Fruit fly (Drosophila melanogaster) whole organism, prepupa: ENCODE results near the gene bou.

Source experiments
- Blimp-1 ChIP-seq: fragments of 200-800 bp; sonication (Bioruptor generic); optimal IDR thresholded peaks from 3 replicates; lab custom pipeline; 2017; ENCODE audit warnings: missing biosample characterization, missing genetic modification characterization, mild to moderate bottlenecking, moderate library complexity, missing genetic modification reagents
- CG10631 ChIP-seq: fragments of 200-800 bp; sonication (Bioruptor generic); optimal IDR thresholded peaks from 2 replicates; lab custom pipeline; 2016; ENCODE audit warnings: missing biosample characterization, missing genetic modification characterization
- CG10669 ChIP-seq: fragments of 200-800 bp; sonication (Bioruptor generic); optimal IDR thresholded peaks from 3 replicates; lab custom pipeline; 2018; ENCODE audit warnings: missing biosample characterization, mild to moderate bottlenecking, missing genetic modification characterization, moderate library complexity
- CG11294 ChIP-seq: fragments of 200-800 bp; sonication (Bioruptor generic); IDR thresholded peaks from 2 replicates; pipeline ENCODE4 v1.3.6; 2022; ENCODE audit warnings: missing biosample characterization, missing genetic modification characterization
- CG11762 ChIP-seq: fragments of 200-800 bp; sonication (Bioruptor generic); optimal IDR thresholded peaks from 3 replicates; lab custom pipeline; 2016; ENCODE audit warnings: missing biosample characterization, missing genetic modification characterization; ENCODE audit not compliant: insufficient read depth
- CG15336 ChIP-seq: fragments of 200-800 bp; sonication (Bioruptor generic); IDR thresholded peaks from 2 replicates; pipeline ENCODE4 v1.3.6; 2022; ENCODE audit warnings: missing biosample characterization, missing genetic modification characterization
- CG16779 ChIP-seq: fragments of 200-800 bp; sonication (Bioruptor generic); optimal IDR thresholded peaks from 3 replicates; lab custom pipeline; 2017; ENCODE audit warnings: missing biosample characterization, mild to moderate bottlenecking, missing genetic modification characterization
- CG32006 ChIP-seq: fragments of 200-800 bp; sonication (Bioruptor generic); optimal IDR thresholded peaks from 3 replicates; lab custom pipeline; 2017; ENCODE audit warnings: missing biosample characterization, mild to moderate bottlenecking, missing genetic modification characterization
- CG34406 ChIP-seq: fragments of 200-800 bp; sonication (Bioruptor generic); optimal IDR thresholded peaks from 3 replicates; lab custom pipeline; 2016; ENCODE audit warnings: missing biosample characterization, missing genetic modification characterization
- CG6163 ChIP-seq: fragments of 200-800 bp; sonication (Bioruptor generic); IDR thresholded peaks from 3 replicates; pipeline ENCODE4 v1.3.6; 2022; ENCODE audit warnings: missing biosample characterization, missing genetic modification characterization
- CG6792 ChIP-seq: fragments of 200-800 bp; sonication (Bioruptor generic); optimal IDR thresholded peaks from 3 replicates; lab custom pipeline; 2016; ENCODE audit warnings: missing biosample characterization, missing genetic modification characterization
- CG6808 ChIP-seq: fragments of 200-800 bp; sonication (Bioruptor generic); optimal IDR thresholded peaks from 3 replicates; lab custom pipeline; 2017; ENCODE audit warnings: missing biosample characterization, missing genetic modification characterization, mild to moderate bottlenecking, moderate library complexity, missing genetic modification reagents
- CG6854 ChIP-seq: fragments of 200-800 bp; sonication (Bioruptor generic); optimal IDR thresholded peaks from 2 replicates; lab custom pipeline; 2017; ENCODE audit warnings: missing biosample characterization, mild to moderate bottlenecking, missing genetic modification characterization
- CG7368 ChIP-seq: fragments of 200-800 bp; sonication (Bioruptor generic); optimal IDR thresholded peaks from 3 replicates; lab custom pipeline; 2016; ENCODE audit warnings: missing biosample characterization, missing genetic modification characterization
- CG8119 ChIP-seq: fragments of 200-800 bp; sonication (Bioruptor generic); IDR thresholded peaks from 3 replicates; pipeline ENCODE4 v1.3.6; 2022; ENCODE audit warnings: missing biosample characterization, missing genetic modification characterization
- Ets21C ChIP-seq: fragments of 200-800 bp; sonication (Bioruptor generic); optimal IDR thresholded peaks from 3 replicates; lab custom pipeline; 2016; ENCODE audit warnings: missing biosample characterization, missing genetic modification characterization
- Ets96B ChIP-seq: fragments of 200-800 bp; optimal IDR thresholded peaks from 2 replicates; lab custom pipeline; 2019; ENCODE audit warnings: missing biosample characterization, mild to moderate bottlenecking, missing genetic modification characterization, moderate library complexity
- Gug ChIP-seq: fragments of 200-800 bp; sonication (Bioruptor generic); IDR thresholded peaks from 2 replicates; pipeline ENCODE4 v1.3.6; 2022; ENCODE audit warnings: missing biosample characterization, missing genetic modification characterization
- Hr39 ChIP-seq: fragments of 200-800 bp; sonication (Bioruptor generic); optimal IDR thresholded peaks from 2 replicates; lab custom pipeline; 2016; ENCODE audit warnings: missing biosample characterization, missing genetic modification characterization
- Hr4 ChIP-seq: fragments of 200-800 bp; sonication (Bioruptor generic); optimal IDR thresholded peaks from 3 replicates; lab custom pipeline; 2016; ENCODE audit warnings: missing biosample characterization, missing genetic modification characterization
- Lpt ChIP-seq: fragments of 200-800 bp; sonication (Bioruptor generic); optimal IDR thresholded peaks from 3 replicates; lab custom pipeline; 2016; ENCODE audit warnings: missing biosample characterization, missing genetic modification characterization
- Met ChIP-seq: fragments of 200-800 bp; sonication (Bioruptor generic); optimal IDR thresholded peaks from 3 replicates; lab custom pipeline; 2016; ENCODE audit warnings: missing biosample characterization, missing genetic modification characterization
- OdsH ChIP-seq: fragments of 200-800 bp; sonication (Bioruptor generic); optimal IDR thresholded peaks from 3 replicates; lab custom pipeline; 2016; ENCODE audit warnings: missing biosample characterization, missing genetic modification characterization
- Sox14 ChIP-seq: fragments of 200-800 bp; sonication (Bioruptor generic); optimal IDR thresholded peaks from 3 replicates; lab custom pipeline; 2016; ENCODE audit warnings: missing biosample characterization, missing genetic modification characterization
- Sox15 ChIP-seq: fragments of 200-800 bp; sonication (Bioruptor generic); optimal IDR thresholded peaks from 3 replicates; lab custom pipeline; 2016; ENCODE audit warnings: missing biosample characterization, missing genetic modification characterization
- achi ChIP-seq: fragments of 200-800 bp; sonication (Bioruptor generic); optimal IDR thresholded peaks from 3 replicates; lab custom pipeline; 2016; ENCODE audit warnings: missing biosample characterization, missing genetic modification characterization
- acj6 ChIP-seq: fragments of 200-800 bp; sonication (Bioruptor generic); optimal IDR thresholded peaks from 3 replicates; lab custom pipeline; 2016; ENCODE audit warnings: missing biosample characterization, missing genetic modification characterization
- cyc ChIP-seq: fragments of 200-800 bp; sonication (Bioruptor generic); optimal IDR thresholded peaks from 3 replicates; lab custom pipeline; 2016; ENCODE audit warnings: missing biosample characterization, missing genetic modification characterization
- dac ChIP-seq: fragments of 200-800 bp; sonication (Bioruptor generic); optimal IDR thresholded peaks from 2 replicates; lab custom pipeline; 2017; ENCODE audit warnings: missing biosample characterization, mild to moderate bottlenecking, missing genetic modification characterization
- dsx ChIP-seq: fragments of 200-800 bp; optimal IDR thresholded peaks from 3 replicates; lab custom pipeline; 2019; ENCODE audit warnings: missing biosample characterization, mild to moderate bottlenecking, missing genetic modification characterization, moderate library complexity; ENCODE audit not compliant: poor library complexity, severe bottlenecking
- eg ChIP-seq: fragments of 200-800 bp; sonication (Bioruptor generic); IDR thresholded peaks from 3 replicates; pipeline ENCODE4 v1.3.6; 2022; ENCODE audit warnings: missing biosample characterization, missing genetic modification characterization
- esn ChIP-seq: fragments of 200-800 bp; sonication (Bioruptor generic); optimal IDR thresholded peaks from 2 replicates; lab custom pipeline; 2016; ENCODE audit warnings: missing biosample characterization, mild to moderate bottlenecking, missing genetic modification characterization, moderate library complexity
- fd59A ChIP-seq: fragments of 200-800 bp; sonication (Bioruptor generic); optimal IDR thresholded peaks from 2 replicates; lab custom pipeline; 2017; ENCODE audit warnings: missing biosample characterization, mild to moderate bottlenecking, missing genetic modification characterization, missing genetic modification reagents
- fd85E ChIP-seq: fragments of 200-800 bp; sonication (Bioruptor generic); optimal IDR thresholded peaks from 3 replicates; lab custom pipeline; 2016; ENCODE audit warnings: missing biosample characterization, missing genetic modification characterization
- fkh ChIP-seq: fragments of 200-800 bp; sonication (Bioruptor generic); optimal IDR thresholded peaks from 3 replicates; lab custom pipeline; 2017; ENCODE audit warnings: missing biosample characterization, mild to moderate bottlenecking, missing genetic modification characterization, moderate library complexity
- lz ChIP-seq: fragments of 200-800 bp; sonication (Bioruptor generic); optimal IDR thresholded peaks from 3 replicates; lab custom pipeline; 2016; ENCODE audit warnings: missing biosample characterization, missing genetic modification characterization
- net ChIP-seq: fragments of 200-800 bp; sonication (Bioruptor generic); optimal IDR thresholded peaks from 3 replicates; lab custom pipeline; 2016; ENCODE audit warnings: missing biosample characterization, missing genetic modification characterization
- pdm3 ChIP-seq: fragments of 200-800 bp; sonication (Bioruptor generic); optimal IDR thresholded peaks from 3 replicates; lab custom pipeline; 2016; ENCODE audit warnings: missing biosample characterization, missing genetic modification characterization
- salr ChIP-seq, 2 experiments: fragments of 200-800 bp; sonication (Bioruptor generic); optimal IDR thresholded peaks; 3 replicates each; lab custom pipeline; 2016 to 2018; ENCODE audit warnings: missing biosample characterization in 2 of 2, missing genetic modification characterization in 2 of 2, mild to moderate bottlenecking in 1 of 2
- spab ChIP-seq: fragments of 200-800 bp; sonication (Bioruptor generic); optimal IDR thresholded peaks from 2 replicates; lab custom pipeline; 2017; ENCODE audit warnings: missing biosample characterization, mild to moderate bottlenecking, missing genetic modification characterization, missing genetic modification reagents
- ss ChIP-seq, 2 experiments: fragments of 200-800 bp; sonication (Bioruptor generic); optimal IDR thresholded peaks; 2 replicates in 1 of 2; 3 replicates in 1 of 2; lab custom pipeline; 2017 to 2018; ENCODE audit warnings: mild to moderate bottlenecking in 2 of 2, missing biosample characterization in 2 of 2, missing genetic modification characterization in 2 of 2, moderate library complexity in 1 of 2
- svp ChIP-seq: fragments of 200-800 bp; sonication (Bioruptor generic); peaks from one replicate; lab custom pipeline; 2016; ENCODE audit warnings: missing biosample characterization, missing genetic modification characterization
- topi ChIP-seq: fragments of 200-800 bp; sonication (Bioruptor generic); optimal IDR thresholded peaks from 3 replicates; lab custom pipeline; 2016; ENCODE audit warnings: missing biosample characterization, missing genetic modification characterization

The bou gene

dm6 chrX:7007693-7008092 is 21.4 kb downstream of the bou start (continued):
- no peak for TF ChIP-seq Hr4 (GFP tag; lab: Kevin White, UChicago)
- no peak for TF ChIP-seq CG6854 (GFP tag; lab: Kevin White, UChicago)
- no peak for TF ChIP-seq CG11294 (GFP tag; lab: Robert Waterston, UW)
- TF ChIP-seq lz (GFP tag; lab: Kevin White, UChicago): no peak
- no peak for TF ChIP-seq CG6808
- TF ChIP-seq salr (GFP tag; optimal IDR thresholded peaks at IDR 0.05; lab: Kevin White, UChicago): no peak
- no peak for TF ChIP-seq fkh
- TF ChIP-seq fd85E (GFP tag; lab: Kevin White, UChicago): no peak
- no peak for TF ChIP-seq Ets21C (GFP tag; lab: Kevin White, UChicago)
- TF ChIP-seq Sox14: no peak
- TF ChIP-seq CG8119 (GFP tag; lab: Robert Waterston, UW): no peak
- no peak for TF ChIP-seq CG7368 (GFP tag; lab: Kevin White, UChicago)
- TF ChIP-seq achi (GFP tag; lab: Kevin White, UChicago): peak; percentile 30
- peak; percentile 6 for TF ChIP-seq CG34406 (GFP tag; lab: Kevin White, UChicago)
- TF ChIP-seq CG10631 (GFP tag; lab: Kevin White, UChicago): peak; percentile 24
- peak; percentile 6 for TF ChIP-seq dsx
- peak; percentile 26 for TF ChIP-seq svp (GFP tag; lab: Kevin White, UChicago)
- TF ChIP-seq net (GFP tag; lab: Kevin White, UChicago): peak; percentile 0
- no peak for TF ChIP-seq spab (GFP tag; lab: Kevin White, UChicago)
- TF ChIP-seq CG6163: peak; percentile 19; the same call in 1 of the 3 replicates
- peak; percentile 19 for TF ChIP-seq Hr39 (GFP tag; lab: Kevin White, UChicago)
- TF ChIP-seq OdsH (GFP tag; lab: Kevin White, UChicago): peak; percentile 26
- TF ChIP-seq eg (GFP tag; lab: Robert Waterston, UW): no peak
- peak; percentile 1 for TF ChIP-seq CG6792 (GFP tag; lab: Kevin White, UChicago)
- peak; percentile 49 for TF ChIP-seq esn
- no peak for TF ChIP-seq Lpt (GFP tag; lab: Kevin White, UChicago)
- TF ChIP-seq Ets96B (tag; lab: Kevin White, UChicago): no peak

dm6 chrX:7008102-7009087 is 22.1 kb downstream of the bou start:
- peak; percentile 77 for TF ChIP-seq CG6808
- TF ChIP-seq eg (GFP tag; lab: Robert Waterston, UW): peak; percentile 78
- peak; percentile 61 for TF ChIP-seq Lpt (GFP tag; lab: Kevin White, UChicago)
- TF ChIP-seq lz (GFP tag; lab: Kevin White, UChicago): peak; percentile 73
- peak; percentile 81 for TF ChIP-seq CG15336
- peak; percentile 75 for TF ChIP-seq CG10669 (GFP tag; lab: Kevin White, UChicago)
- TF ChIP-seq dsx: peak; percentile 49
- TF ChIP-seq topi (GFP tag; lab: Kevin White, UChicago): peak; percentile 68
- TF ChIP-seq ss (GFP tag; optimal IDR thresholded peaks at IDR 0.05; lab: Kevin White, UChicago): peak; percentile 63 to 71
- TF ChIP-seq Sox15 (GFP tag; lab: Kevin White, UChicago): peak; percentile 16
- no peak for TF ChIP-seq Blimp-1
- TF ChIP-seq esn: peak; percentile 72
- TF ChIP-seq dac: no peak
- peak; percentile 26 for TF ChIP-seq CG16779 (tag; lab: Kevin White, UChicago)
- peak; percentile 58 for TF ChIP-seq CG11762 (GFP tag; lab: Kevin White, UChicago)
- peak; percentile 69 for TF ChIP-seq achi (GFP tag; lab: Kevin White, UChicago)
- peak; percentile 67 for TF ChIP-seq OdsH (GFP tag; lab: Kevin White, UChicago)
- TF ChIP-seq salr (GFP tag; optimal IDR thresholded peaks at IDR 0.05; lab: Kevin White, UChicago): peak in 1 of 2 experiments; percentile 47
- TF ChIP-seq CG6163: peak; percentile 65; the same call in 2 of the 3 replicates
- TF ChIP-seq net (GFP tag; lab: Kevin White, UChicago): peak; percentile 62
- peak; percentile 67 for TF ChIP-seq acj6 (GFP tag; lab: Kevin White, UChicago)
- TF ChIP-seq CG32006 (GFP tag; lab: Kevin White, UChicago): peak; percentile 73
- peak; percentile 61 for TF ChIP-seq cyc (GFP tag; lab: Kevin White, UChicago)
- peak; percentile 78 for TF ChIP-seq Met (GFP tag; lab: Kevin White, UChicago)
- TF ChIP-seq Gug: peak; percentile 61
- peak; percentile 74 for TF ChIP-seq svp (GFP tag; lab: Kevin White, UChicago)
- peak; percentile 56 for TF ChIP-seq Hr39 (GFP tag; lab: Kevin White, UChicago)
- peak; percentile 75 for TF ChIP-seq pdm3 (GFP tag; lab: Kevin White, UChicago)
- TF ChIP-seq CG34406 (GFP tag; lab: Kevin White, UChicago): peak; percentile 62
- TF ChIP-seq CG7368 (GFP tag; lab: Kevin White, UChicago): peak; percentile 45
- peak; percentile 53 for TF ChIP-seq CG6792 (GFP tag; lab: Kevin White, UChicago)
- peak; percentile 70 for TF ChIP-seq fd59A
- TF ChIP-seq spab (GFP tag; lab: Kevin White, UChicago): peak; percentile 65
- no peak for TF ChIP-seq fkh
- TF ChIP-seq Ets96B (tag; lab: Kevin White, UChicago): peak; percentile 82
